Fruit fly (Drosophila melanogaster) S2 (cell line): Measurements from ENCODE around the gene RpL28.

Experiments
- CG8478 ChIP-seq: fragments of >200 bp; optimal IDR thresholded peaks from 2 replicates; lab custom pipeline; 2018
- CTCF ChIP-seq, 2 experiments: fragments of >200 bp; optimal IDR thresholded peaks; 2 replicates each; lab custom pipeline; 2018

- no peak for TF ChIP-seq CTCF (optimal IDR thresholded peaks at IDR 0.05; lab: Kevin White, UChicago)
- TF ChIP-seq CG8478 (lab: Kevin White, UChicago): no peak
Observed at dm6 chr3L:3239785-3240596, 17.2 kb upstream of the RpL28 start.
